Fruit fly (Drosophila melanogaster) whole organism, embryonic: ENCODE data around the gene CG34305.

ENCODE experiments used
- Abd-B ChIP-seq: fragments of 200-800 bp; sonication (Bioruptor generic); optimal IDR thresholded peaks from 2 replicates; lab custom pipeline; 2018; ENCODE audit warnings: missing biosample characterization, mild to moderate bottlenecking, missing genetic modification characterization, moderate library complexity
- Aef1 ChIP-seq: fragments of 200-800 bp; sonication (Bioruptor generic); IDR thresholded peaks from 3 replicates; pipeline ENCODE4 v1.3.6; 2022; ENCODE audit warnings: missing biosample characterization, missing genetic modification characterization
- Atf3 ChIP-seq: fragments of 200-800 bp; sonication (Bioruptor generic); optimal IDR thresholded peaks from 3 replicates; lab custom pipeline; 2016; ENCODE audit warnings: missing biosample characterization, missing genetic modification characterization
- CG10959 ChIP-seq: fragments of 200-800 bp; sonication (Bioruptor generic); IDR thresholded peaks from 2 replicates; pipeline ENCODE4 v1.3.6; 2022; ENCODE audit warnings: missing biosample characterization, missing genetic modification characterization
- CG11456 ChIP-seq: fragments of 200-800 bp; sonication (Bioruptor generic); IDR thresholded peaks from 3 replicates; pipeline ENCODE4 v1.3.6; 2022; ENCODE audit warnings: missing biosample characterization, missing genetic modification characterization
- CG12219 ChIP-seq: fragments of 200-800 bp; sonication (Bioruptor generic); optimal IDR thresholded peaks from 3 replicates; lab custom pipeline; 2018; ENCODE audit warnings: missing biosample characterization, mild to moderate bottlenecking, missing genetic modification characterization
- CG12236 ChIP-seq: fragments of 200-800 bp; sonication (Bioruptor generic); optimal IDR thresholded peaks from 2 replicates; lab custom pipeline; 2016; ENCODE audit warnings: missing biosample characterization, missing genetic modification characterization
- CG12659 ChIP-seq: fragments of 200-800 bp; sonication (Bioruptor generic); optimal IDR thresholded peaks from 3 replicates; lab custom pipeline; 2017; ENCODE audit warnings: mild to moderate bottlenecking, missing biosample characterization, missing genetic modification reagents, missing genetic modification characterization
- CG13123 ChIP-seq: fragments of 200-800 bp; sonication (Bioruptor generic); optimal IDR thresholded peaks from 2 replicates; lab custom pipeline; 2016; ENCODE audit warnings: missing biosample characterization, missing genetic modification characterization
- CG13287 ChIP-seq: fragments of 200-800 bp; sonication (Bioruptor generic); IDR thresholded peaks from 2 replicates; pipeline ENCODE4 v1.3.6; 2022; ENCODE audit warnings: missing biosample characterization, missing genetic modification characterization; ENCODE audit not compliant: partially characterized antibody
- CG13424 ChIP-seq: fragments of 200-800 bp; sonication (Bioruptor generic); optimal IDR thresholded peaks from 2 replicates; lab custom pipeline; 2019; ENCODE audit warnings: missing biosample characterization, mild to moderate bottlenecking, missing genetic modification characterization, moderate library complexity
- CG16813 ChIP-seq: fragments of 200-800 bp; sonication (Bioruptor generic); IDR thresholded peaks from 3 replicates; pipeline ENCODE4 v1.3.6; 2022; ENCODE audit warnings: missing biosample characterization, missing genetic modification characterization; ENCODE audit not compliant: partially characterized antibody
- CG17912 ChIP-seq: fragments of 200-800 bp; sonication (Bioruptor generic); optimal IDR thresholded peaks from 2 replicates; lab custom pipeline; 2018; ENCODE audit warnings: missing biosample characterization, mild to moderate bottlenecking, missing genetic modification characterization
- CG18619 ChIP-seq: fragments of 200-800 bp; sonication (Bioruptor generic); optimal IDR thresholded peaks from 3 replicates; lab custom pipeline; 2017; ENCODE audit warnings: missing biosample characterization, mild to moderate bottlenecking, missing genetic modification characterization
- CG30403 ChIP-seq: fragments of 200-800 bp; sonication (Bioruptor generic); optimal IDR thresholded peaks from 3 replicates; lab custom pipeline; 2016; ENCODE audit warnings: missing biosample characterization, missing genetic modification characterization
- CG32767 ChIP-seq: fragments of 200-800 bp; sonication (Bioruptor generic); IDR thresholded peaks from 2 replicates; pipeline ENCODE4 v1.3.6; 2022; ENCODE audit warnings: missing biosample characterization, missing genetic modification characterization
- CG4404 ChIP-seq: fragments of 200-800 bp; sonication (Bioruptor generic); IDR thresholded peaks from 2 replicates; pipeline ENCODE4 v1.3.6; 2022; ENCODE audit warnings: missing biosample characterization, missing genetic modification characterization
- CG6272 ChIP-seq: fragments of 200-800 bp; sonication (Bioruptor generic); IDR thresholded peaks from 2 replicates; pipeline ENCODE4 v1.3.6; 2022; ENCODE audit warnings: missing biosample characterization, missing genetic modification characterization
- CG9215 ChIP-seq: fragments of 200-800 bp; sonication (Bioruptor generic); IDR thresholded peaks from 2 replicates; pipeline ENCODE4 v1.3.6; 2022; ENCODE audit warnings: missing biosample characterization, missing genetic modification characterization
- Camta ChIP-seq: fragments of 200-800 bp; sonication (Bioruptor generic); optimal IDR thresholded peaks from 2 replicates; lab custom pipeline; 2016; ENCODE audit warnings: missing biosample characterization, missing genetic modification characterization
- Doc3 ChIP-seq: fragments of 200-800 bp; sonication (Bioruptor generic); IDR thresholded peaks from 3 replicates; pipeline ENCODE4 v1.3.6; 2022; ENCODE audit warnings: missing biosample characterization, missing genetic modification characterization; ENCODE audit not compliant: partially characterized antibody
- GATAe ChIP-seq: fragments of 200-800 bp; sonication (Bioruptor generic); conservative IDR thresholded peaks from 2 replicates; pipeline ENCODE4 v1.3.6; 2022; ENCODE audit warnings: missing biosample characterization, missing genetic modification characterization
- Gug ChIP-seq: fragments of 200-800 bp; sonication (Bioruptor generic); IDR thresholded peaks from 4 replicates; pipeline ENCODE4 v1.3.6; 2022; ENCODE audit warnings: missing biosample characterization, missing genetic modification characterization
- H15 ChIP-seq: fragments of 200-800 bp; sonication (Bioruptor generic); IDR thresholded peaks from 3 replicates; pipeline ENCODE4 v1.3.6; 2022; ENCODE audit warnings: missing biosample characterization, missing genetic modification characterization
- HmgD ChIP-seq: fragments of 200-800 bp; sonication (Bioruptor generic); optimal IDR thresholded peaks from 3 replicates; lab custom pipeline; 2016; ENCODE audit warnings: missing biosample characterization, missing genetic modification characterization
- MTF-1 ChIP-seq: fragments of 200-800 bp; sonication (Bioruptor generic); optimal IDR thresholded peaks from 2 replicates; lab custom pipeline; 2018; ENCODE audit warnings: missing biosample characterization, mild to moderate bottlenecking, missing genetic modification characterization, borderline replicate concordance
- Ptx1 ChIP-seq: fragments of 200-800 bp; sonication (Bioruptor generic); IDR thresholded peaks from 2 replicates; pipeline ENCODE4 v1.3.6; 2022; ENCODE audit warnings: missing biosample characterization, missing genetic modification characterization
- Rfx ChIP-seq: fragments of 200-800 bp; sonication (Bioruptor generic); IDR thresholded peaks from 2 replicates; pipeline ENCODE4 v1.3.6; 2022; ENCODE audit warnings: missing biosample characterization, missing genetic modification characterization
- Sry-β ChIP-seq: fragments of 200-800 bp; sonication (Bioruptor generic); optimal IDR thresholded peaks from 2 replicates; lab custom pipeline; 2018; ENCODE audit warnings: missing biosample characterization, mild to moderate bottlenecking, missing genetic modification characterization, moderate library complexity
- ara ChIP-seq: fragments of 200-800 bp; sonication (Bioruptor generic); IDR thresholded peaks from 2 replicates; pipeline ENCODE4 v1.3.6; 2022; ENCODE audit warnings: missing biosample characterization, missing genetic modification characterization
- bab2 ChIP-seq: fragments of 200-800 bp; sonication (Bioruptor generic); optimal IDR thresholded peaks from 2 replicates; lab custom pipeline; 2016; ENCODE audit warnings: missing biosample characterization, missing genetic modification characterization
- bowl ChIP-seq: fragments of 200-800 bp; sonication (Bioruptor generic); IDR thresholded peaks from 2 replicates; pipeline ENCODE4 v1.3.6; 2022; ENCODE audit warnings: missing biosample characterization, missing genetic modification characterization
- cas ChIP-seq: fragments of 200-800 bp; sonication (Bioruptor generic); IDR thresholded peaks from 2 replicates; pipeline ENCODE4 v1.3.6; 2022; ENCODE audit warnings: missing biosample characterization, missing genetic modification characterization
- da ChIP-seq: fragments of 200-800 bp; sonication (Bioruptor generic); optimal IDR thresholded peaks from 2 replicates; lab custom pipeline; 2016; ENCODE audit warnings: missing biosample characterization, missing genetic modification characterization
- dm ChIP-seq: fragments of 200-800 bp; sonication (Bioruptor generic); optimal IDR thresholded peaks from 3 replicates; lab custom pipeline; 2016; ENCODE audit warnings: missing biosample characterization, missing genetic modification characterization
- dmrt99B ChIP-seq: fragments of 200-800 bp; sonication (Bioruptor generic); optimal IDR thresholded peaks from 2 replicates; lab custom pipeline; 2018; ENCODE audit warnings: missing biosample characterization, mild to moderate bottlenecking, missing genetic modification characterization, moderate library complexity
- gcm2 ChIP-seq: fragments of 200-800 bp; sonication (Bioruptor generic); optimal IDR thresholded peaks from 2 replicates; lab custom pipeline; 2016; ENCODE audit warnings: missing biosample characterization, missing genetic modification characterization
- hbn ChIP-seq: fragments of 200-800 bp; sonication (Bioruptor generic); IDR thresholded peaks from 2 replicates; pipeline ENCODE4 v1.3.6; 2022; ENCODE audit warnings: missing biosample characterization, missing genetic modification characterization; ENCODE audit not compliant: partially characterized antibody
- ind ChIP-seq: fragments of 200-800 bp; sonication (Bioruptor generic); optimal IDR thresholded peaks from 3 replicates; lab custom pipeline; 2016; ENCODE audit warnings: missing biosample characterization, missing genetic modification characterization
- klu ChIP-seq: fragments of 200-800 bp; sonication (Bioruptor generic); IDR thresholded peaks from 2 replicates; pipeline ENCODE4 v1.3.6; 2022; ENCODE audit warnings: missing biosample characterization, missing genetic modification characterization
- lab ChIP-seq: fragments of 200-800 bp; sonication (Bioruptor generic); optimal IDR thresholded peaks from 3 replicates; lab custom pipeline; 2017; ENCODE audit warnings: missing biosample characterization, missing genetic modification characterization, mild to moderate bottlenecking, moderate library complexity, missing genetic modification reagents
- mirr ChIP-seq: fragments of 200-800 bp; sonication (Bioruptor generic); optimal IDR thresholded peaks from 3 replicates; lab custom pipeline; 2018; ENCODE audit warnings: missing biosample characterization, mild to moderate bottlenecking, missing genetic modification characterization
- nau ChIP-seq: fragments of 200-800 bp; sonication (Bioruptor generic); optimal IDR thresholded peaks from 3 replicates; lab custom pipeline; 2017; ENCODE audit warnings: missing biosample characterization, mild to moderate bottlenecking, missing genetic modification characterization, missing genetic modification reagents
- org-1 ChIP-seq: fragments of 200-800 bp; sonication (Bioruptor generic); optimal IDR thresholded peaks from 2 replicates; lab custom pipeline; 2017; ENCODE audit warnings: missing biosample characterization, missing genetic modification characterization
- pnt ChIP-seq: fragments of 200-800 bp; sonication (Bioruptor generic); optimal IDR thresholded peaks from 3 replicates; lab custom pipeline; 2016; ENCODE audit warnings: missing biosample characterization, missing genetic modification characterization
- run ChIP-seq: fragments of 200-800 bp; sonication (Bioruptor generic); optimal IDR thresholded peaks from 3 replicates; lab custom pipeline; 2018; ENCODE audit warnings: missing biosample characterization, mild to moderate bottlenecking, missing genetic modification characterization
- sens ChIP-seq: fragments of 200-800 bp; sonication (Bioruptor generic); peaks from one replicate; lab custom pipeline; 2016; ENCODE audit warnings: missing biosample characterization, missing genetic modification characterization
- tll ChIP-seq, 2 experiments: fragments of 200-800 bp in 1 of 2; fragments of >200 bp in 1 of 2; sonication (Bioruptor generic) in 1 of 2; optimal IDR thresholded peaks; 2 replicates each; lab custom pipeline; 2017 to 2019; ENCODE audit warnings: missing biosample characterization in 2 of 2, missing genetic modification characterization in 2 of 2, mild to moderate bottlenecking in 1 of 2, moderate library complexity in 1 of 2
- tna ChIP-seq: fragments of 200-800 bp; sonication (Bioruptor generic); IDR thresholded peaks from 2 replicates; pipeline ENCODE4 v1.3.6; 2022; ENCODE audit warnings: missing biosample characterization, missing genetic modification characterization; ENCODE audit not compliant: partially characterized antibody
- trh ChIP-seq: fragments of 200-800 bp; sonication (Bioruptor generic); optimal IDR thresholded peaks from 2 replicates; lab custom pipeline; 2016; ENCODE audit warnings: missing biosample characterization, missing genetic modification characterization
- yki ChIP-seq: fragments of >200 bp; optimal IDR thresholded peaks from 3 replicates; lab custom pipeline; 2018
- zen2 ChIP-seq: fragments of 200-800 bp; sonication (Bioruptor generic); IDR thresholded peaks from 3 replicates; pipeline ENCODE4 v1.3.6; 2022; ENCODE audit warnings: missing biosample characterization, missing genetic modification characterization; ENCODE audit not compliant: partially characterized antibody

Gene CG34305

dm6 chr3R:4220780-4221179, 22.2 kb downstream of the CG34305 start (continued):
- TF ChIP-seq zen2 (GFP tag; lab: Robert Waterston, UW): peak; percentile 97
- TF ChIP-seq lab: no peak
- TF ChIP-seq CG18619 (GFP tag; lab: Kevin White, UChicago): no peak
- TF ChIP-seq CG16813 (GFP tag; lab: Robert Waterston, UW): peak; percentile 98
- TF ChIP-seq mirr (GFP tag; lab: Kevin White, UChicago): no peak
- TF ChIP-seq org-1 (GFP tag; lab: Kevin White, UChicago): no peak
- TF ChIP-seq dm: peak; percentile 1
- peak; percentile 95 for TF ChIP-seq hbn
- no peak for TF ChIP-seq pnt (GFP tag; lab: Kevin White, UChicago)
- peak; percentile 97 for TF ChIP-seq tna (GFP tag; lab: Robert Waterston, UW)
- TF ChIP-seq Camta (GFP tag; lab: Kevin White, UChicago): peak; percentile 14
- no peak for TF ChIP-seq ara
- peak; percentile 66; the same call in 2 of the 3 replicates for TF ChIP-seq CG11456 (GFP tag; lab: Robert Waterston, UW)
- TF ChIP-seq nau (GFP tag; lab: Kevin White, UChicago): no peak
- TF ChIP-seq CG12236 (GFP tag; lab: Kevin White, UChicago): no peak
- TF ChIP-seq CG17912 (GFP tag; lab: Kevin White, UChicago): no peak
- TF ChIP-seq Ptx1 (GFP tag; lab: Robert Waterston, UW): peak; percentile 45
- TF ChIP-seq sens (GFP tag; lab: Kevin White, UChicago): peak; percentile 73
- TF ChIP-seq bowl (GFP tag; lab: Robert Waterston, UW): no peak
- no peak for TF ChIP-seq da (GFP tag; lab: Kevin White, UChicago)
- no peak for TF ChIP-seq CG9215 (GFP tag; lab: Robert Waterston, UW)
- TF ChIP-seq Sry-β (GFP tag; lab: Kevin White, UChicago): no peak
- no peak for TF ChIP-seq dmrt99B
- TF ChIP-seq ind (GFP tag; lab: Kevin White, UChicago): no peak
- peak; percentile 13 for TF ChIP-seq bab2 (GFP tag; lab: Kevin White, UChicago)
- TF ChIP-seq CG12219 (GFP tag; lab: Kevin White, UChicago): no peak
- peak; percentile 72 for TF ChIP-seq CG12659
- no peak for TF ChIP-seq CG4404 (GFP tag; lab: Robert Waterston, UW)
- peak; percentile 25 for TF ChIP-seq CG30403 (GFP tag; lab: Kevin White, UChicago)
- TF ChIP-seq Aef1: no peak
- TF ChIP-seq CG10959 (GFP tag; lab: Robert Waterston, UW): no peak
- no peak; the same call in 1 of the 2 replicates for TF ChIP-seq CG6272 (GFP tag; lab: Robert Waterston, UW)
- TF ChIP-seq Atf3: no peak
- TF ChIP-seq Abd-B (GFP tag; lab: Kevin White, UChicago): no peak
- TF ChIP-seq CG13287 (GFP tag; lab: Robert Waterston, UW): peak; percentile 99
- TF ChIP-seq Gug (GFP tag; lab: Robert Waterston, UW): no peak; the same call in 3 of the 4 replicates
- no peak for TF ChIP-seq trh (GFP tag; lab: Kevin White, UChicago)
- TF ChIP-seq cas: peak; percentile 25; the same call in 1 of the 2 replicates
- TF ChIP-seq HmgD (GFP tag; lab: Kevin White, UChicago): peak; percentile 86
- TF ChIP-seq klu (GFP tag; lab: Robert Waterston, UW): no peak
- TF ChIP-seq yki: no peak
- TF ChIP-seq run: no peak
- no peak; the same call in 2 of the 3 replicates for TF ChIP-seq H15
- peak; percentile 76 for TF ChIP-seq Rfx
- TF ChIP-seq Doc3: peak; percentile 96
- no peak for TF ChIP-seq CG32767 (GFP tag; lab: Robert Waterston, UW)
- no peak for TF ChIP-seq CG13123
- TF ChIP-seq GATAe: no peak
- TF ChIP-seq tll (GFP tag; optimal IDR thresholded peaks at IDR 0.05; lab: Kevin White, UChicago): no peak
- TF ChIP-seq CG13424 (tag; lab: Kevin White, UChicago): peak; percentile 14
- no peak for TF ChIP-seq gcm2 (GFP tag; lab: Kevin White, UChicago)
- TF ChIP-seq MTF-1: no peak
